Worm (Caenorhabditis elegans) whole organism, young adult: ENCODE results near the gene K12G11.6.

Experiments used
- Y95B8A.8 ChIP-seq: fragments of 200-800 bp; sonication (Bioruptor generic); IDR thresholded peaks from 2 replicates; pipeline ENCODE4 v1.3.6; 2022; ENCODE audit warnings: missing genetic modification reagents, missing genetic modification characterization, missing compliant biosample characterization
- madf-3 ChIP-seq: fragments of 200-800 bp; sonication (Bioruptor generic); IDR thresholded peaks from 2 replicates; pipeline ENCODE4 v1.3.6; 2022; ENCODE audit warnings: missing genetic modification reagents, missing genetic modification characterization, missing compliant biosample characterization
- somi-1 ChIP-seq: fragments of 200-800 bp; sonication (Bioruptor generic); optimal IDR thresholded peaks from 2 replicates; lab custom pipeline; 2018; ENCODE audit warnings: mild to moderate bottlenecking, missing genetic modification characterization, missing compliant biosample characterization

DNA sequence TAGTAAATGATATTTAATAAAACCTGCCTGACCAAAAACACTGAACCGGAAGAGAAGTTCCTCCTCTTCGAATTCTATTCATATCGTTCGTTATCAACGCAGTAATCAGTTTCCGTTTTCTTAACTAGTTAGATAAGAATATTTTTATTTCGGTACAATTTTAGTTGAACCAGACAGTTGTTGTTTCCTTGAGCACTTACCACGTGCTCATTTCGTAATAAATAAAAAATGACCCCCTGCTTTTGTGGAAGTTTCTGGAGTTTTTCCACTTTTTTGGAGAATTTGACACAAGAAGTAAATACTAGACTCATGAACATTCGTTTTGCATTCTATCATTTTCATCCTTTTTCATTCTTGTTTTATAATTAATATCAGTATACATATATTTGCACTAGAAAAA lies 40.4 kb upstream of the K12G11.6 start:
- TF ChIP-seq Y95B8A.8 (no peak), madf-3 (GFP tag; lab: Robert Waterston, UW) (no peak), somi-1 (GFP tag; lab: Kevin White, UChicago) (no peak)
